Fruit fly (Drosophila melanogaster) whole organism, adult: ENCODE data around the gene Cmpk.

Source experiments
- CG12768 ChIP-seq: fragments of 200-800 bp; sonication (Bioruptor generic); optimal IDR thresholded peaks from 2 replicates; lab custom pipeline; 2017; ENCODE audit warnings: missing biosample characterization, missing genetic modification characterization, mild to moderate bottlenecking, moderate library complexity, missing genetic modification reagents
- CG14711 ChIP-seq: fragments of 200-800 bp; sonication (Bioruptor generic); optimal IDR thresholded peaks from 2 replicates; lab custom pipeline; 2018; ENCODE audit warnings: missing biosample characterization, mild to moderate bottlenecking, missing genetic modification characterization, moderate library complexity
- CG1620 ChIP-seq: fragments of 200-800 bp; sonication (Bioruptor generic); optimal IDR thresholded peaks from 2 replicates; lab custom pipeline; 2016; ENCODE audit warnings: missing biosample characterization, missing genetic modification characterization
- CG33017 ChIP-seq: fragments of 200-800 bp; sonication (Bioruptor generic); optimal IDR thresholded peaks from 2 replicates; lab custom pipeline; 2018; ENCODE audit warnings: missing biosample characterization, mild to moderate bottlenecking, missing genetic modification characterization, moderate library complexity
- CG5204 ChIP-seq: fragments of 200-800 bp; sonication (Bioruptor generic); optimal IDR thresholded peaks from 2 replicates; lab custom pipeline; 2016; ENCODE audit warnings: missing biosample characterization, missing genetic modification characterization
- Clk ChIP-seq: fragments of 200-800 bp; sonication (Bioruptor generic); optimal IDR thresholded peaks from 2 replicates; lab custom pipeline; 2017; ENCODE audit warnings: missing biosample characterization, missing genetic modification characterization
- Mnt ChIP-seq: fragments of 200-800 bp; sonication (Bioruptor generic); optimal IDR thresholded peaks from 2 replicates; lab custom pipeline; 2016; ENCODE audit warnings: missing biosample characterization, mild to moderate bottlenecking, missing genetic modification characterization
- bab1 ChIP-seq: fragments of 200-800 bp; sonication (Bioruptor generic); optimal IDR thresholded peaks from 3 replicates; lab custom pipeline; 2019; ENCODE audit warnings: missing biosample characterization, mild to moderate bottlenecking, missing genetic modification characterization, moderate library complexity
- cnc ChIP-seq, 2 experiments: fragments of >200 bp; optimal IDR thresholded peaks; 2 replicates each; lab custom pipeline; 2017
- kay ChIP-seq: fragments of 200-800 bp; sonication (Bioruptor generic); peaks from one replicate; lab custom pipeline; 2016; ENCODE audit warnings: missing biosample characterization, missing genetic modification characterization, borderline replicate concordance
- pad ChIP-seq: fragments of 200-800 bp; sonication (Bioruptor generic); optimal IDR thresholded peaks from 3 replicates; lab custom pipeline; 2017; ENCODE audit warnings: missing biosample characterization, missing genetic modification characterization, mild to moderate bottlenecking, moderate library complexity, missing genetic modification reagents
- tj ChIP-seq: fragments of 200-800 bp; sonication (Bioruptor generic); optimal IDR thresholded peaks from 3 replicates; lab custom pipeline; 2017; ENCODE audit warnings: missing biosample characterization, mild to moderate bottlenecking, missing genetic modification characterization, moderate library complexity
- toe ChIP-seq: fragments of 200-800 bp; sonication (Bioruptor generic); optimal IDR thresholded peaks from 2 replicates; lab custom pipeline; 2016; ENCODE audit warnings: missing biosample characterization, missing genetic modification characterization

DNA sequence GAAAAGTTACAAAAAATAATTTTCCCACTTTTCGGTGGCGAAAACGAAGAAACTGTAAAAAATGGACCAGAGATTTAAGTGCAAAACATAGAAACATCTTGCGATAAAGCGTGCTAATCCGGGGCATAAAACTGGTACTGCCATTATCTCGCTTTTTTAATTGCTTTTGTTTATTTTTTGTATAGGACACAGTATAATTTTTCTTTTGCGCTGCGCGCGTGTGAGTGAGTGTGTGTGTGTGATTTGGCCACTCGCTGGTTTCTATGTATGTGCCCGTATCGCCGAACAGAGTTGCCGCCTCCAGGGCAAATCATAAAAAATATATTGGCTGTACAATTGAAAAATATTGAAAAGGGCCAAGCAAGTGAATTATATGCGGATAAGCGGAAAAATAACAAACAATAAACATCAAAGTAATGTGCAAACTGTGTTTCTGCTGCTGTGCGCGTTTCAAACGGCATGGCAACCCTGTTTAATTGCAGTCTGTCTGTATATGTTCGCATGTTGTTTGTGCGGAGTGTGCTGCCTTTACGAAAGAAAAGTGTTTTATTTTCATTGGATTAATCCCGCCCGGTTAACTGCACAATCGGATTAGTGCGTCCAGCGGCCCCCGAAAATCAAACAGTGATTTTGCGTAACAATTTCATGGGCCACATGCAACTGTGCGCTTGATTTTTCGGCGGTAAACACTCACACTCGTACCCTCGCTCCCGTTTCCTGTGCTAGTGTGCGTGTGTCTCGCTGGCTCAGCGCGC, 12.9 kb downstream of the Cmpk start:
- no peak for TF ChIP-seq kay
- TF ChIP-seq CG12768 (GFP tag; lab: Kevin White, UChicago): peak; percentile 93
- peak; percentile 96 for TF ChIP-seq CG5204 (GFP tag; lab: Kevin White, UChicago)
- peak; percentile 100 for TF ChIP-seq CG14711 (tag; lab: Kevin White, UChicago)
- peak; percentile 90 for TF ChIP-seq CG33017 (tag; lab: Kevin White, UChicago)
- TF ChIP-seq pad (GFP tag; lab: Kevin White, UChicago): peak; percentile 70
- peak; percentile 82 for TF ChIP-seq Clk (GFP tag; lab: Kevin White, UChicago)
- peak; percentile 91 for TF ChIP-seq Mnt
- TF ChIP-seq bab1 (GFP tag; lab: Kevin White, UChicago): peak; percentile 93
- peak; percentile 81 for TF ChIP-seq tj
- peak; percentile 96 for TF ChIP-seq toe (GFP tag; lab: Kevin White, UChicago)
- TF ChIP-seq CG1620 (GFP tag; lab: Kevin White, UChicago): peak; percentile 87
- TF ChIP-seq cnc (optimal IDR thresholded peaks at IDR 0.05; lab: Kevin White, UChicago): no peak
